Worm (Caenorhabditis elegans) whole organism, L1 larva: ENCODE results near the gene C34E10.9.

Experiments used
- C04F5.9 ChIP-seq: sonication (generic microtip); optimal IDR thresholded peaks from 2 replicates; lab custom pipeline; 2016; ENCODE audit warnings: missing genetic modification characterization, missing compliant biosample characterization
- blmp-1 ChIP-seq: fragments of 150-350 bp; optimal IDR thresholded peaks from 2 replicates; lab custom pipeline; 2014; ENCODE audit warnings: missing biosample characterization, missing genetic modification characterization
- efl-1 ChIP-seq, 4 experiments: fragments of 150-350 bp; optimal IDR thresholded peaks in 3 of 4; peaks in 1 of 4; 1 replicate in 1 of 4; 2 replicates in 3 of 4; lab custom pipeline; 2014; ENCODE audit warnings: missing biosample characterization in 2 of 4, missing genetic modification characterization in 2 of 4, missing genetic modification reagents in 2 of 4
- efl-3 ChIP-seq: fragments of 200-800 bp; sonication (Bioruptor generic); optimal IDR thresholded peaks from 2 replicates; lab custom pipeline; 2018; ENCODE audit warnings: mild to moderate bottlenecking, missing genetic modification characterization, missing compliant biosample characterization
- elt-3 ChIP-seq, 6 experiments: fragments of 150-350 bp in 1 of 6; sonication (generic microtip); optimal IDR thresholded peaks; 2 replicates each; lab custom pipeline; 2017 to 2018; ENCODE audit warnings: missing biosample characterization in 6 of 6, missing genetic modification characterization in 6 of 6, inconsistent platforms in 1 of 6
- ets-5 ChIP-seq: fragments of 200-800 bp; sonication (Bioruptor generic); IDR thresholded peaks from 2 replicates; pipeline ENCODE4 v1.3.6; 2022; ENCODE audit warnings: missing genetic modification characterization, missing compliant biosample characterization
- fkh-10 ChIP-seq: sonication (generic microtip); optimal IDR thresholded peaks from 2 replicates; lab custom pipeline; 2017; ENCODE audit warnings: missing biosample characterization, missing genetic modification reagents, missing genetic modification characterization
- irx-1 ChIP-seq: sonication (generic microtip); optimal IDR thresholded peaks from 2 replicates; lab custom pipeline; 2016; ENCODE audit warnings: missing genetic modification characterization, missing compliant biosample characterization
- jun-1 ChIP-seq: fragments of 150-350 bp; optimal IDR thresholded peaks from 2 replicates; lab custom pipeline; 2014; ENCODE audit warnings: missing biosample characterization, missing genetic modification reagents, missing genetic modification characterization
- lin-35 ChIP-seq, 2 experiments: fragments of 150-350 bp; optimal IDR thresholded peaks; 2 replicates each; lab custom pipeline; 2014; ENCODE audit warnings: missing biosample characterization in 2 of 2, missing genetic modification characterization in 2 of 2, missing genetic modification reagents in 2 of 2
- lsy-2 ChIP-seq, 2 experiments: fragments of 150-350 bp; optimal IDR thresholded peaks; 2 replicates each; lab custom pipeline; 2014; ENCODE audit warnings: missing biosample characterization in 2 of 2, missing genetic modification characterization in 2 of 2
- mab-9 ChIP-seq: fragments of 200-800 bp; sonication (Bioruptor generic); IDR thresholded peaks from 2 replicates; pipeline ENCODE4 v1.3.6; 2022; ENCODE audit warnings: missing genetic modification reagents, missing genetic modification characterization, missing compliant biosample characterization
- mdl-1 ChIP-seq, 2 experiments: fragments of 150-350 bp; optimal IDR thresholded peaks; 2 replicates each; lab custom pipeline; 2014 to 2017; ENCODE audit warnings: missing biosample characterization in 2 of 2, missing genetic modification characterization in 2 of 2, inconsistent platforms in 1 of 2
- mef-2 ChIP-seq: fragments of 150-350 bp; optimal IDR thresholded peaks from 2 replicates; lab custom pipeline; 2014; ENCODE audit warnings: missing biosample characterization, missing genetic modification characterization
- nhr-11 ChIP-seq: fragments of 150-350 bp; optimal IDR thresholded peaks from 2 replicates; lab custom pipeline; 2014; ENCODE audit warnings: missing biosample characterization, missing genetic modification characterization
- nhr-76 ChIP-seq: sonication (generic microtip); optimal IDR thresholded peaks from 2 replicates; lab custom pipeline; 2017; ENCODE audit warnings: missing biosample characterization, missing genetic modification characterization
- nhr-77 ChIP-seq: fragments of 150-350 bp; optimal IDR thresholded peaks from 2 replicates; lab custom pipeline; 2014; ENCODE audit warnings: missing biosample characterization, missing genetic modification characterization
- nhr-84 ChIP-seq: sonication (generic microtip); optimal IDR thresholded peaks from 2 replicates; lab custom pipeline; 2017; ENCODE audit warnings: missing biosample characterization, missing genetic modification characterization
- skn-1 ChIP-seq: fragments of 150-350 bp; optimal IDR thresholded peaks from 2 replicates; lab custom pipeline; 2014; ENCODE audit warnings: missing biosample characterization, missing genetic modification characterization
- sup-37 ChIP-seq: fragments of 200-800 bp; sonication (Bioruptor generic); optimal IDR thresholded peaks from 2 replicates; lab custom pipeline; 2018; ENCODE audit warnings: mild to moderate bottlenecking, missing genetic modification characterization, missing compliant biosample characterization
- tlp-1 ChIP-seq: fragments of 150-350 bp; optimal IDR thresholded peaks from 2 replicates; lab custom pipeline; 2014; ENCODE audit warnings: missing biosample characterization, missing genetic modification characterization
- unc-130 ChIP-seq: fragments of 150-350 bp; optimal IDR thresholded peaks from 2 replicates; lab custom pipeline; 2017; ENCODE audit warnings: missing biosample characterization, missing genetic modification characterization, inconsistent platforms
- unc-30 ChIP-seq: sonication (generic microtip); optimal IDR thresholded peaks from 2 replicates; lab custom pipeline; 2017; ENCODE audit warnings: missing biosample characterization, missing genetic modification characterization
- unc-86 ChIP-seq: sonication (generic microtip); optimal IDR thresholded peaks from 2 replicates; lab custom pipeline; 2016; ENCODE audit warnings: missing genetic modification characterization, missing compliant biosample characterization
- xbp-1 ChIP-seq: sonication (generic microtip); optimal IDR thresholded peaks from 2 replicates; lab custom pipeline; 2016; ENCODE audit warnings: missing genetic modification characterization, missing compliant biosample characterization
- zip-4 ChIP-seq: fragments of 200-800 bp; sonication (Bioruptor generic); optimal IDR thresholded peaks from 2 replicates; lab custom pipeline; 2018; ENCODE audit warnings: mild to moderate bottlenecking, missing genetic modification characterization, moderate library complexity, missing compliant biosample characterization

Gene C34E10.9

ce11 chrIII:5215375-5215774 is 47.8 kb downstream of the C34E10.9 start, which contains the start of gene ZC155.4:
Gene ZC155.4 (minus strand): TSS chrIII:5215475.
- TF ChIP-seq nhr-77 = no peak
- no peak for TF ChIP-seq fkh-10 (GFP tag; lab: Kevin White, UChicago)
- no peak for TF ChIP-seq mdl-1 (tag; optimal IDR thresholded peaks at IDR 0.05; lab: Kevin White, UChicago)
- TF ChIP-seq sup-37 (GFP tag; lab: Kevin White, UChicago) = no peak
- TF ChIP-seq tlp-1 (tag; lab: Kevin White, UChicago) = no peak
- TF ChIP-seq elt-3 (tag; optimal IDR thresholded peaks at IDR 0.05; lab: Kevin White, UChicago) = no peak
- no peak for TF ChIP-seq nhr-76
- no peak for TF ChIP-seq C04F5.9 (tag; lab: Kevin White, UChicago)
- no peak for TF ChIP-seq unc-30 (tag; lab: Kevin White, UChicago)

ce11 chrIII:5214162-5214561 is 49.0 kb downstream of the C34E10.9 start:
- TF ChIP-seq unc-130 (tag; lab: Kevin White, UChicago) (no peak), lin-35 (GFP tag; optimal IDR thresholded peaks at IDR 0.05; lab: Kevin White, UChicago) (no peak), nhr-84 (tag; lab: Kevin White, UChicago) (no peak), zip-4 (GFP tag; lab: Kevin White, UChicago) (no peak), unc-86 (tag; lab: Kevin White, UChicago) (no peak), unc-30 (tag; lab: Kevin White, UChicago) (no peak), mab-9 (GFP tag; lab: Robert Waterston, UW) (no peak), blmp-1 (no peak), efl-1 (optimal IDR thresholded peaks at IDR 0.05; lab: Kevin White, UChicago) (no peak), efl-1 (GFP tag; optimal IDR thresholded peaks at IDR 0.05 in 1 of 2; lab: Kevin White, UChicago) (no peak), xbp-1 (tag; lab: Kevin White, UChicago) (no peak), tlp-1 (tag; lab: Kevin White, UChicago) (no peak), nhr-11 (tag; lab: Kevin White, UChicago) (no peak), ets-5 (GFP tag; lab: Robert Waterston, UW) (no peak), mef-2 (tag; lab: Kevin White, UChicago) (no peak), lsy-2 (tag; optimal IDR thresholded peaks at IDR 0.05; lab: Kevin White, UChicago) (no peak), jun-1 (tag; lab: Kevin White, UChicago) (no peak), skn-1 (tag; lab: Kevin White, UChicago) (no peak), irx-1 (tag; lab: Kevin White, UChicago) (no peak), efl-3 (no peak)
